Worm (Caenorhabditis elegans) whole organism, L1 larva: ENCODE data around the gene srxa-13.

Source experiments
- C16A3.4 ChIP-seq: fragments of 150-350 bp; optimal IDR thresholded peaks from 2 replicates; lab custom pipeline; 2014; ENCODE audit warnings: missing biosample characterization, missing genetic modification characterization
- C34B4.2 ChIP-seq: sonication (generic microtip); optimal IDR thresholded peaks from 2 replicates; lab custom pipeline; 2017; ENCODE audit warnings: mild to moderate bottlenecking, missing genetic modification characterization, missing compliant biosample characterization
- F16B12.6 ChIP-seq: fragments of 150-350 bp; optimal IDR thresholded peaks from 2 replicates; lab custom pipeline; 2014; ENCODE audit warnings: missing biosample characterization, missing genetic modification characterization
- aha-1 ChIP-seq: fragments of 150-350 bp; optimal IDR thresholded peaks from 2 replicates; lab custom pipeline; 2014; ENCODE audit warnings: missing biosample characterization, missing genetic modification characterization
- alr-1 ChIP-seq: fragments of 200-800 bp; sonication (Bioruptor generic); optimal IDR thresholded peaks from 2 replicates; lab custom pipeline; 2018; ENCODE audit warnings: borderline replicate concordance, mild to moderate bottlenecking, missing genetic modification characterization, missing compliant biosample characterization
- aly-2 ChIP-seq: fragments of 150-350 bp; optimal IDR thresholded peaks from 2 replicates; lab custom pipeline; 2014; ENCODE audit warnings: missing biosample characterization, missing genetic modification characterization
- ama-1 ChIP-seq: fragments of 150-350 bp; optimal IDR thresholded peaks from 2 replicates; lab custom pipeline; 2014
- blmp-1 ChIP-seq: fragments of 150-350 bp; optimal IDR thresholded peaks from 2 replicates; lab custom pipeline; 2014; ENCODE audit warnings: missing biosample characterization, missing genetic modification characterization
- ceh-63 ChIP-seq: fragments of 200-800 bp; sonication (Bioruptor generic); optimal IDR thresholded peaks from 2 replicates; lab custom pipeline; 2018; ENCODE audit warnings: mild to moderate bottlenecking, missing genetic modification characterization, missing compliant biosample characterization
- ceh-8 ChIP-seq: fragments of 200-800 bp; sonication (Bioruptor generic); optimal IDR thresholded peaks from 2 replicates; lab custom pipeline; 2018; ENCODE audit warnings: mild to moderate bottlenecking, missing genetic modification characterization, moderate library complexity, missing compliant biosample characterization
- ceh-88 ChIP-seq: fragments of 200-800 bp; sonication (Bioruptor generic); IDR thresholded peaks from 2 replicates; pipeline ENCODE4 v1.3.6; 2022; ENCODE audit warnings: missing genetic modification characterization, missing compliant biosample characterization
- ceh-90 ChIP-seq: sonication (generic microtip); optimal IDR thresholded peaks from 2 replicates; lab custom pipeline; 2016; ENCODE audit warnings: missing genetic modification characterization, missing compliant biosample characterization
- ces-1 ChIP-seq: fragments of 150-350 bp; optimal IDR thresholded peaks from 2 replicates; lab custom pipeline; 2014; ENCODE audit warnings: missing biosample characterization, missing genetic modification reagents, missing genetic modification characterization
- dpl-1 ChIP-seq, 3 experiments: fragments of 150-350 bp in 2 of 3; sonication (generic microtip) in 1 of 3; optimal IDR thresholded peaks; 2 replicates each; lab custom pipeline; 2014 to 2017; ENCODE audit warnings: missing biosample characterization in 3 of 3, missing genetic modification characterization in 3 of 3, missing genetic modification reagents in 3 of 3
- dsc-1 ChIP-seq: sonication (generic microtip); optimal IDR thresholded peaks from 2 replicates; lab custom pipeline; 2016; ENCODE audit warnings: mild to moderate bottlenecking, missing genetic modification characterization, missing compliant biosample characterization
- efl-1 ChIP-seq, 4 experiments: fragments of 150-350 bp; optimal IDR thresholded peaks in 3 of 4; peaks in 1 of 4; 1 replicate in 1 of 4; 2 replicates in 3 of 4; lab custom pipeline; 2014; ENCODE audit warnings: missing biosample characterization in 2 of 4, missing genetic modification characterization in 2 of 4, missing genetic modification reagents in 2 of 4
- efl-3 ChIP-seq: fragments of 200-800 bp; sonication (Bioruptor generic); optimal IDR thresholded peaks from 2 replicates; lab custom pipeline; 2018; ENCODE audit warnings: mild to moderate bottlenecking, missing genetic modification characterization, missing compliant biosample characterization
- egl-27 ChIP-seq, 2 experiments: fragments of 150-350 bp in 1 of 2; sonication (generic microtip); optimal IDR thresholded peaks; 3 replicates each; lab custom pipeline; 2017 to 2018; ENCODE audit warnings: missing biosample characterization in 2 of 2, missing genetic modification characterization in 2 of 2, missing genetic modification reagents in 2 of 2
- elt-2 ChIP-seq: sonication (generic microtip); optimal IDR thresholded peaks from 2 replicates; lab custom pipeline; 2016; ENCODE audit warnings: missing genetic modification characterization, mild to moderate bottlenecking, inconsistent platforms, missing compliant biosample characterization, missing genetic modification reagents
- elt-3 ChIP-seq, 6 experiments: fragments of 150-350 bp in 1 of 6; sonication (generic microtip); optimal IDR thresholded peaks; 2 replicates each; lab custom pipeline; 2017 to 2018; ENCODE audit warnings: missing biosample characterization in 6 of 6, missing genetic modification characterization in 6 of 6, inconsistent platforms in 1 of 6
- fkh-10 ChIP-seq: sonication (generic microtip); optimal IDR thresholded peaks from 2 replicates; lab custom pipeline; 2017; ENCODE audit warnings: missing biosample characterization, missing genetic modification reagents, missing genetic modification characterization
- fkh-4 ChIP-seq: sonication (generic microtip); optimal IDR thresholded peaks from 2 replicates; lab custom pipeline; 2016; ENCODE audit warnings: missing compliant biosample characterization, missing genetic modification characterization, borderline replicate concordance
- fkh-8 ChIP-seq: sonication (generic microtip); optimal IDR thresholded peaks from 2 replicates; lab custom pipeline; 2016; ENCODE audit warnings: mild to moderate bottlenecking, missing genetic modification characterization, missing compliant biosample characterization
- grh-1 ChIP-seq: fragments of 200-800 bp; sonication (Bioruptor generic); IDR thresholded peaks from 2 replicates; pipeline ENCODE4 v1.3.6; 2022; ENCODE audit warnings: missing genetic modification reagents, missing genetic modification characterization, missing compliant biosample characterization
- hpl-2 ChIP-seq: fragments of 150-350 bp; optimal IDR thresholded peaks from 2 replicates; lab custom pipeline; 2014; ENCODE audit warnings: missing biosample characterization, missing genetic modification reagents, missing genetic modification characterization
- irx-1 ChIP-seq: sonication (generic microtip); optimal IDR thresholded peaks from 2 replicates; lab custom pipeline; 2016; ENCODE audit warnings: missing genetic modification characterization, missing compliant biosample characterization
- lin-14 ChIP-seq: fragments of 200-800 bp; sonication (Bioruptor generic); optimal IDR thresholded peaks from 2 replicates; lab custom pipeline; 2018; ENCODE audit warnings: mild to moderate bottlenecking, missing genetic modification characterization, moderate library complexity, missing compliant biosample characterization
- mef-2 ChIP-seq: fragments of 150-350 bp; optimal IDR thresholded peaks from 2 replicates; lab custom pipeline; 2014; ENCODE audit warnings: missing biosample characterization, missing genetic modification characterization
- mep-1 ChIP-seq: fragments of 150-350 bp; optimal IDR thresholded peaks from 2 replicates; lab custom pipeline; 2014; ENCODE audit warnings: missing biosample characterization, missing genetic modification characterization
- nhr-12 ChIP-seq: sonication (generic microtip); optimal IDR thresholded peaks from 2 replicates; lab custom pipeline; 2017; ENCODE audit warnings: missing biosample characterization, missing genetic modification characterization
- nhr-19 ChIP-seq: fragments of 200-800 bp; sonication (Bioruptor generic); conservative IDR thresholded peaks from 2 replicates; pipeline ENCODE4 v1.3.6; 2022; ENCODE audit warnings: missing genetic modification characterization, missing compliant biosample characterization
- nhr-20 ChIP-seq: sonication (generic microtip); optimal IDR thresholded peaks from 2 replicates; lab custom pipeline; 2016; ENCODE audit warnings: mild to moderate bottlenecking, missing genetic modification characterization, missing compliant biosample characterization
- nhr-237 ChIP-seq: fragments of 150-350 bp; optimal IDR thresholded peaks from 2 replicates; lab custom pipeline; 2014; ENCODE audit warnings: missing biosample characterization, missing genetic modification characterization
- nhr-71 ChIP-seq: sonication (generic microtip); optimal IDR thresholded peaks from 2 replicates; lab custom pipeline; 2016; ENCODE audit warnings: mild to moderate bottlenecking, missing genetic modification characterization, moderate library complexity, missing compliant biosample characterization
- nhr-76 ChIP-seq: sonication (generic microtip); optimal IDR thresholded peaks from 2 replicates; lab custom pipeline; 2017; ENCODE audit warnings: missing biosample characterization, missing genetic modification characterization
- nhr-85 ChIP-seq: sonication (generic microtip); peaks from one replicate; lab custom pipeline; 2016; ENCODE audit warnings: missing genetic modification characterization, inconsistent platforms, missing compliant biosample characterization
- pag-3 ChIP-seq: sonication (generic microtip); optimal IDR thresholded peaks from 2 replicates; lab custom pipeline; 2017; ENCODE audit warnings: missing genetic modification characterization, mild to moderate bottlenecking, missing compliant biosample characterization, antibody characterized with exemption, borderline replicate concordance; ENCODE audit not compliant: insufficient read depth
- rnt-1 ChIP-seq: sonication (generic microtip); optimal IDR thresholded peaks from 2 replicates; lab custom pipeline; 2016; ENCODE audit warnings: mild to moderate bottlenecking, missing genetic modification characterization, moderate library complexity, missing compliant biosample characterization
- snpc-4 ChIP-seq: fragments of 150-350 bp; optimal IDR thresholded peaks from 2 replicates; lab custom pipeline; 2014; ENCODE audit warnings: missing biosample characterization, missing genetic modification characterization
- snu-23 ChIP-seq: sonication (generic microtip); optimal IDR thresholded peaks from 2 replicates; lab custom pipeline; 2016; ENCODE audit warnings: missing genetic modification characterization, missing compliant biosample characterization
- sptf-1 ChIP-seq: fragments of 150-350 bp; optimal IDR thresholded peaks from 2 replicates; lab custom pipeline; 2014; ENCODE audit warnings: missing biosample characterization, missing genetic modification characterization
- tbx-2 ChIP-seq: sonication (generic microtip); optimal IDR thresholded peaks from 2 replicates; lab custom pipeline; 2016; ENCODE audit warnings: missing genetic modification characterization, missing compliant biosample characterization
- unc-130 ChIP-seq: fragments of 150-350 bp; optimal IDR thresholded peaks from 2 replicates; lab custom pipeline; 2017; ENCODE audit warnings: missing biosample characterization, missing genetic modification characterization, inconsistent platforms
- unc-30 ChIP-seq: sonication (generic microtip); optimal IDR thresholded peaks from 2 replicates; lab custom pipeline; 2017; ENCODE audit warnings: missing biosample characterization, missing genetic modification characterization
- unc-86 ChIP-seq: sonication (generic microtip); optimal IDR thresholded peaks from 2 replicates; lab custom pipeline; 2016; ENCODE audit warnings: missing genetic modification characterization, missing compliant biosample characterization
- unc-98 ChIP-seq: fragments of 200-800 bp; sonication (Bioruptor generic); IDR thresholded peaks from 2 replicates; pipeline ENCODE4 v1.3.6; 2022; ENCODE audit warnings: missing genetic modification characterization, missing compliant biosample characterization
- vab-15 ChIP-seq: sonication (generic microtip); optimal IDR thresholded peaks from 2 replicates; lab custom pipeline; 2017; ENCODE audit warnings: missing genotype, mild to moderate bottlenecking, missing genetic modification characterization, missing compliant biosample characterization
- zag-1 ChIP-seq: fragments of 150-350 bp; optimal IDR thresholded peaks from 2 replicates; lab custom pipeline; 2014; ENCODE audit warnings: missing biosample characterization, missing genetic modification characterization
- zip-4 ChIP-seq: fragments of 200-800 bp; sonication (Bioruptor generic); optimal IDR thresholded peaks from 2 replicates; lab custom pipeline; 2018; ENCODE audit warnings: mild to moderate bottlenecking, missing genetic modification characterization, moderate library complexity, missing compliant biosample characterization

srxa-13 gene

ce11 chrV:13904446-13904845 lies 25.2 kb upstream of the srxa-13 start, which contains the start of gene stdh-3:
TSS of gene stdh-3 (plus strand) at chrV:13904611.
- TF ChIP-seq F16B12.6 (tag; lab: Kevin White, UChicago): no peak
- TF ChIP-seq mef-2 (tag; lab: Kevin White, UChicago): no peak
- no peak for TF ChIP-seq fkh-8 (tag; lab: Kevin White, UChicago)
- no peak for TF ChIP-seq grh-1 (GFP tag; lab: Robert Waterston, UW)
- no peak for TF ChIP-seq efl-1 (optimal IDR thresholded peaks at IDR 0.05; lab: Kevin White, UChicago)
- no peak for TF ChIP-seq efl-1 (GFP tag; optimal IDR thresholded peaks at IDR 0.05 in 1 of 2; lab: Kevin White, UChicago)
- TF ChIP-seq tbx-2 (tag; lab: Kevin White, UChicago): no peak

ce11 chrV:13906166-13906565 lies 23.4 kb upstream of the srxa-13 start, which contains the start of gene stdh-1:
TSS of gene stdh-1 (plus strand) at chrV:13906492.
- TF ChIP-seq unc-98 (GFP tag; lab: Robert Waterston, UW) (no peak), dpl-1 (GFP tag; optimal IDR thresholded peaks at IDR 0.05; lab: Kevin White, UChicago) (no peak), ceh-88 (GFP tag; lab: Robert Waterston, UW) (no peak), ceh-90 (tag; lab: Kevin White, UChicago) (no peak), fkh-10 (GFP tag; lab: Kevin White, UChicago) (no peak), snpc-4 (tag; lab: Kevin White, UChicago) (no peak), nhr-71 (tag; lab: Kevin White, UChicago) (peak; percentile 32), ces-1 (GFP tag; lab: Kevin White, UChicago) (no peak), efl-3 (GFP tag; lab: Kevin White, UChicago) (no peak), nhr-19 (no peak), mep-1 (tag; lab: Kevin White, UChicago) (peak; percentile 35), irx-1 (no peak), unc-130 (tag; lab: Kevin White, UChicago) (no peak), dsc-1 (tag; lab: Kevin White, UChicago) (no peak), unc-86 (tag; lab: Kevin White, UChicago) (no peak), elt-2 (tag; lab: Kevin White, UChicago) (no peak), sptf-1 (tag; lab: Kevin White, UChicago) (no peak), blmp-1 (tag; lab: Kevin White, UChicago) (peak; percentile 15), efl-1 (optimal IDR thresholded peaks at IDR 0.05; lab: Kevin White, UChicago) (peak in 1 of 2 experiments; percentile 0), efl-1 (GFP tag; optimal IDR thresholded peaks at IDR 0.05 in 1 of 2; lab: Kevin White, UChicago) (peak in 1 of 2 experiments; percentile 61), zip-4 (no peak), C34B4.2 (tag; lab: Kevin White, UChicago) (no peak), elt-3 (tag; optimal IDR thresholded peaks at IDR 0.05; lab: Kevin White, UChicago) (no peak), vab-15 (tag; lab: Kevin White, UChicago) (no peak), lin-14 (peak; percentile 69), C16A3.4 (tag; lab: Kevin White, UChicago) (peak; percentile 5), snu-23 (peak; percentile 25), pag-3 (tag; lab: Kevin White, UChicago) (no peak), aha-1 (tag; lab: Kevin White, UChicago) (no peak), nhr-85 (tag; lab: Kevin White, UChicago) (no peak), fkh-4 (no peak), zag-1 (no peak), ceh-8 (GFP tag; lab: Kevin White, UChicago) (no peak)

- no peak for TF ChIP-seq egl-27 (tag; optimal IDR thresholded peaks at IDR 0.05; lab: Kevin White, UChicago)
- no peak for TF ChIP-seq fkh-4
- no peak for TF ChIP-seq ceh-88 (GFP tag; lab: Robert Waterston, UW)
- peak; percentile 41 for TF ChIP-seq C16A3.4 (tag; lab: Kevin White, UChicago)
- no peak for TF ChIP-seq nhr-237 (tag; lab: Kevin White, UChicago)
- no peak for TF ChIP-seq blmp-1 (tag; lab: Kevin White, UChicago)
- TF ChIP-seq nhr-19: peak; percentile 54
- no peak for TF ChIP-seq unc-30 (tag; lab: Kevin White, UChicago)
- TF ChIP-seq hpl-2: peak; percentile 23
- TF ChIP-seq alr-1: no peak
- TF ChIP-seq nhr-12 (tag; lab: Kevin White, UChicago): no peak
- peak; percentile 7 for TF ChIP-seq nhr-20 (tag; lab: Kevin White, UChicago)
- TF ChIP-seq rnt-1 (tag; lab: Kevin White, UChicago): peak; percentile 8
- TF ChIP-seq nhr-76: no peak
- no peak for TF ChIP-seq aly-2 (tag; lab: Kevin White, UChicago)
- TF ChIP-seq zip-4: no peak
- TF ChIP-seq ceh-63 (GFP tag; lab: Kevin White, UChicago): no peak
- peak in 1 of 3 experiments; percentile 6 for TF ChIP-seq dpl-1 (GFP tag; optimal IDR thresholded peaks at IDR 0.05; lab: Kevin White, UChicago)
- TF ChIP-seq ama-1: peak; percentile 96
These were observed 22.0 kb upstream of the srxa-13 start for ce11 chrV:13907557-13908104.
